Worm (Caenorhabditis elegans) whole organism, L2 larva: ENCODE results near the gene Y102A5C.4.

Experiments
- C34F6.9 ChIP-seq: fragments of 150-350 bp; optimal IDR thresholded peaks from 2 replicates; lab custom pipeline; 2014; ENCODE audit warnings: missing biosample characterization, missing genetic modification characterization
- F13H6.1 ChIP-seq: sonication (generic microtip); optimal IDR thresholded peaks from 2 replicates; lab custom pipeline; 2016; ENCODE audit warnings: missing genetic modification characterization, missing compliant biosample characterization
- Y55F3AM.14 ChIP-seq: fragments of 200-800 bp; sonication (Bioruptor generic); optimal IDR thresholded peaks from 2 replicates; lab custom pipeline; 2018; ENCODE audit warnings: mild to moderate bottlenecking, missing genetic modification characterization, missing compliant biosample characterization
- ZK546.5 ChIP-seq: sonication (generic microtip); optimal IDR thresholded peaks from 2 replicates; lab custom pipeline; 2017; ENCODE audit warnings: missing biosample characterization, missing genetic modification characterization
- aly-2 ChIP-seq: fragments of 150-350 bp; optimal IDR thresholded peaks from 2 replicates; lab custom pipeline; 2014; ENCODE audit warnings: missing biosample characterization, missing genetic modification characterization
- ama-1 ChIP-seq: fragments of 150-350 bp; optimal IDR thresholded peaks from 2 replicates; lab custom pipeline; 2018; ENCODE audit warnings: inconsistent platforms
- blmp-1 ChIP-seq: sonication (generic microtip); optimal IDR thresholded peaks from 2 replicates; lab custom pipeline; 2017; ENCODE audit warnings: missing genetic modification characterization, mild to moderate bottlenecking, missing compliant biosample characterization, antibody characterized with exemption, moderate library complexity; ENCODE audit not compliant: insufficient read depth
- ceh-16 ChIP-seq: fragments of 150-350 bp; optimal IDR thresholded peaks from 2 replicates; lab custom pipeline; 2014; ENCODE audit warnings: missing biosample characterization, missing genetic modification characterization
- dmd-4 ChIP-seq: sonication (generic microtip); optimal IDR thresholded peaks from 2 replicates; lab custom pipeline; 2017; ENCODE audit warnings: missing biosample characterization, missing genetic modification characterization
- egl-27 ChIP-seq: sonication (generic microtip); optimal IDR thresholded peaks from 3 replicates; lab custom pipeline; 2017; ENCODE audit warnings: missing biosample characterization, missing genetic modification reagents, missing genetic modification characterization
- elt-3 ChIP-seq: sonication (generic microtip); optimal IDR thresholded peaks from 2 replicates; lab custom pipeline; 2017; ENCODE audit warnings: missing biosample characterization, missing genetic modification characterization
- fos-1 ChIP-seq: fragments of 150-350 bp; optimal IDR thresholded peaks from 2 replicates; lab custom pipeline; 2014; ENCODE audit warnings: missing biosample characterization, missing genetic modification characterization
- lin-11 ChIP-seq: fragments of 150-350 bp; sonication (generic microtip); optimal IDR thresholded peaks from 2 replicates; lab custom pipeline; 2014; ENCODE audit warnings: missing biosample characterization, missing genetic modification characterization, inconsistent platforms, mixed read lengths
- lin-13 ChIP-seq: fragments of 150-350 bp; optimal IDR thresholded peaks from 2 replicates; lab custom pipeline; 2014; ENCODE audit warnings: missing biosample characterization, missing genetic modification reagents, missing genetic modification characterization
- lin-39 ChIP-seq: fragments of 150-350 bp; optimal IDR thresholded peaks from 2 replicates; lab custom pipeline; 2014; ENCODE audit warnings: missing biosample characterization, missing genetic modification reagents, missing genetic modification characterization
- lsy-2 ChIP-seq, 2 experiments: fragments of 150-350 bp in 1 of 2; sonication (generic microtip) in 1 of 2; optimal IDR thresholded peaks; 2 replicates each; lab custom pipeline; 2014 to 2017; ENCODE audit warnings: missing biosample characterization in 2 of 2, missing genetic modification characterization in 2 of 2
- mbf-1 ChIP-seq: sonication (generic microtip); optimal IDR thresholded peaks from 2 replicates; lab custom pipeline; 2017; ENCODE audit warnings: missing biosample characterization, missing genetic modification characterization
- nhr-11 ChIP-seq: fragments of 150-350 bp; optimal IDR thresholded peaks from 2 replicates; lab custom pipeline; 2014; ENCODE audit warnings: missing biosample characterization, missing genetic modification characterization
- nhr-129 ChIP-seq: fragments of 150-350 bp; optimal IDR thresholded peaks from 2 replicates; lab custom pipeline; 2014; ENCODE audit warnings: missing biosample characterization, missing genetic modification characterization
- nhr-25 ChIP-seq: fragments of 150-350 bp; sonication (generic microtip); optimal IDR thresholded peaks from 3 replicates; lab custom pipeline; 2014; ENCODE audit warnings: missing biosample characterization, missing genetic modification characterization
- nhr-6 ChIP-seq: fragments of 150-350 bp; optimal IDR thresholded peaks from 2 replicates; lab custom pipeline; 2014; ENCODE audit warnings: missing biosample characterization, missing genetic modification characterization
- nhr-77 ChIP-seq: fragments of 150-350 bp; optimal IDR thresholded peaks from 2 replicates; lab custom pipeline; 2014; ENCODE audit warnings: missing biosample characterization, missing genetic modification characterization
- peb-1 ChIP-seq: fragments of 150-350 bp; optimal IDR thresholded peaks from 2 replicates; lab custom pipeline; 2014; ENCODE audit warnings: missing biosample characterization, missing genetic modification characterization
- sem-4 ChIP-seq: fragments of 150-350 bp; optimal IDR thresholded peaks from 2 replicates; lab custom pipeline; 2014; ENCODE audit warnings: missing biosample characterization, missing genetic modification reagents, missing genetic modification characterization
- sma-9 ChIP-seq, 2 experiments: fragments of 150-350 bp in 1 of 2; sonication (generic microtip) in 1 of 2; optimal IDR thresholded peaks; 2 replicates each; lab custom pipeline; 2014 to 2016; ENCODE audit warnings: missing genetic modification characterization in 2 of 2, mild to moderate bottlenecking in 1 of 2, missing biosample characterization in 1 of 2, missing compliant biosample characterization in 1 of 2, missing genetic modification reagents in 1 of 2, moderate library complexity in 1 of 2
- snpc-4 ChIP-seq: fragments of 150-350 bp; optimal IDR thresholded peaks from 2 replicates; lab custom pipeline; 2014; ENCODE audit warnings: missing biosample characterization, missing genetic modification characterization
- unc-55 ChIP-seq: fragments of 150-350 bp; sonication (generic microtip); optimal IDR thresholded peaks from 3 replicates; lab custom pipeline; 2014; ENCODE audit warnings: missing biosample characterization, missing genetic modification reagents, missing genetic modification characterization
- unc-62 ChIP-seq: fragments of 150-350 bp; optimal IDR thresholded peaks from 2 replicates; lab custom pipeline; 2014; ENCODE audit warnings: missing biosample characterization, missing genetic modification reagents, missing genetic modification characterization
- zag-1 ChIP-seq: fragments of 150-350 bp; optimal IDR thresholded peaks from 2 replicates; lab custom pipeline; 2014; ENCODE audit warnings: missing biosample characterization, missing genetic modification characterization
- ztf-1 ChIP-seq: fragments of 200-800 bp; sonication (Bioruptor generic); conservative IDR thresholded peaks from 2 replicates; pipeline ENCODE4 v1.3.6; 2022; ENCODE audit warnings: missing genetic modification characterization, missing compliant biosample characterization
- ztf-11 ChIP-seq: sonication (generic microtip); optimal IDR thresholded peaks from 2 replicates; lab custom pipeline; 2017; ENCODE audit warnings: missing biosample characterization, missing genetic modification characterization
- ztf-4 ChIP-seq: fragments of 150-350 bp; optimal IDR thresholded peaks from 2 replicates; lab custom pipeline; 2014; ENCODE audit warnings: missing biosample characterization, missing genetic modification characterization

The Y102A5C.4 gene

ce11 chrV:16899355-16899754 is 22.7 kb upstream of the Y102A5C.4 start, which contains the start of gene fbxa-45:
Gene fbxa-45, minus strand, starts transcription at chrV:16899455.
- no peak for TF ChIP-seq unc-55 (GFP tag; lab: Kevin White, UChicago)
- TF ChIP-seq lin-39: no peak
- TF ChIP-seq aly-2 (tag; lab: Kevin White, UChicago): no peak
- no peak for TF ChIP-seq lsy-2 (tag; optimal IDR thresholded peaks at IDR 0.05; lab: Kevin White, UChicago)
- TF ChIP-seq F13H6.1: no peak
- TF ChIP-seq Y55F3AM.14 (GFP tag; lab: Kevin White, UChicago): no peak
- no peak for TF ChIP-seq sem-4 (tag; lab: Kevin White, UChicago)
- no peak for TF ChIP-seq ZK546.5 (tag; lab: Kevin White, UChicago)
- no peak for TF ChIP-seq snpc-4 (tag; lab: Kevin White, UChicago)

- TF ChIP-seq nhr-6 (tag; lab: Kevin White, UChicago) (no peak), aly-2 (tag; lab: Kevin White, UChicago) (no peak), ama-1 (no peak), egl-27 (tag; lab: Kevin White, UChicago) (no peak), lin-11 (tag; lab: Kevin White, UChicago) (no peak), elt-3 (tag; lab: Kevin White, UChicago) (no peak), sem-4 (tag; lab: Kevin White, UChicago) (no peak), nhr-129 (no peak)
- TF ChIP-seq, all 48 proteins: peak for 0
Measured at ce11 chrV:16902726-16903125, 19.3 kb upstream of the Y102A5C.4 start, which contains the start of gene srd-68. Gene srd-68, minus strand, starts transcription at chrV:16902826.

- TF ChIP-seq mbf-1 (tag; lab: Kevin White, UChicago) (no peak), lin-13 (GFP tag; lab: Kevin White, UChicago) (no peak), sem-4 (tag; lab: Kevin White, UChicago) (no peak), dmd-4 (no peak), ztf-11 (no peak), blmp-1 (tag; lab: Kevin White, UChicago) (no peak)
Measured at ce11 chrV:16904612-16905011, 17.4 kb upstream of the Y102A5C.4 start, which contains the start of gene nhr-262. Gene nhr-262, plus strand, starts transcription at chrV:16904912.

ce11 chrV:16909871-16910270 is 12.2 kb upstream of the Y102A5C.4 start, which contains the start of gene F09C6.16:
Gene F09C6.16, minus strand, starts transcription at chrV:16909971.
- TF ChIP-seq dmd-4: no peak
- TF ChIP-seq ama-1: no peak
- no peak for TF ChIP-seq lin-11 (tag; lab: Kevin White, UChicago)
- no peak for TF ChIP-seq ztf-4 (tag; lab: Kevin White, UChicago)
- TF ChIP-seq zag-1 (tag; lab: Kevin White, UChicago): no peak
- TF ChIP-seq C34F6.9: no peak
- TF ChIP-seq Y55F3AM.14 (GFP tag; lab: Kevin White, UChicago): no peak
- TF ChIP-seq lin-13 (GFP tag; lab: Kevin White, UChicago): no peak
- no peak for TF ChIP-seq unc-55 (GFP tag; lab: Kevin White, UChicago)
- TF ChIP-seq ztf-1 (GFP tag; lab: Robert Waterston, UW): no peak
- no peak for TF ChIP-seq ZK546.5 (tag; lab: Kevin White, UChicago)
- TF ChIP-seq aly-2 (tag; lab: Kevin White, UChicago): no peak

- TF ChIP-seq sma-9 (GFP tag; optimal IDR thresholded peaks at IDR 0.05; lab: Kevin White, UChicago) (peak; percentile 7), sma-9 (tag; optimal IDR thresholded peaks at IDR 0.05; lab: Kevin White, UChicago) (no peak), unc-55 (GFP tag; lab: Kevin White, UChicago) (peak; percentile 18), ztf-4 (tag; lab: Kevin White, UChicago) (no peak), nhr-129 (peak; percentile 6)
Measured at ce11 chrV:16910864-16911263, 11.2 kb upstream of the Y102A5C.4 start.

- TF ChIP-seq unc-62 (GFP tag; lab: Kevin White, UChicago) (no peak), fos-1 (tag; lab: Kevin White, UChicago) (peak; percentile 44), ceh-16 (tag; lab: Kevin White, UChicago) (no peak)
Measured at ce11 chrV:16911294-16911693, 10.8 kb upstream of the Y102A5C.4 start.

ce11 chrV:16911934-16912333 is 10.1 kb upstream of the Y102A5C.4 start, which contains the start of gene nhr-116:
Gene nhr-116, plus strand, starts transcription at chrV:16912234.
- TF ChIP-seq nhr-77: no peak
- TF ChIP-seq ZK546.5 (tag; lab: Kevin White, UChicago): no peak
- no peak for TF ChIP-seq snpc-4 (tag; lab: Kevin White, UChicago)
- no peak for TF ChIP-seq nhr-6 (tag; lab: Kevin White, UChicago)
- no peak for TF ChIP-seq ztf-11
- TF ChIP-seq lin-39: no peak
- TF ChIP-seq nhr-11 (tag; lab: Kevin White, UChicago): no peak
- no peak for TF ChIP-seq nhr-25 (tag; lab: Kevin White, UChicago)
- no peak for TF ChIP-seq dmd-4
- TF ChIP-seq peb-1 (tag; lab: Kevin White, UChicago): no peak
